Worm (Caenorhabditis elegans) whole organism, L1 larva: Measurements from ENCODE around the gene C05D12.1.

ENCODE experiments used
- Y116A8C.19 ChIP-seq: sonication (generic microtip); optimal IDR thresholded peaks from 2 replicates; lab custom pipeline; 2016; ENCODE audit warnings: missing compliant biosample characterization, missing genetic modification characterization, borderline replicate concordance
- ces-1 ChIP-seq: fragments of 150-350 bp; optimal IDR thresholded peaks from 2 replicates; lab custom pipeline; 2014; ENCODE audit warnings: missing biosample characterization, missing genetic modification reagents, missing genetic modification characterization
- efl-3 ChIP-seq: fragments of 200-800 bp; sonication (Bioruptor generic); optimal IDR thresholded peaks from 2 replicates; lab custom pipeline; 2018; ENCODE audit warnings: mild to moderate bottlenecking, missing genetic modification characterization, missing compliant biosample characterization
- ets-5 ChIP-seq: fragments of 200-800 bp; sonication (Bioruptor generic); IDR thresholded peaks from 2 replicates; pipeline ENCODE4 v1.3.6; 2022; ENCODE audit warnings: missing genetic modification characterization, missing compliant biosample characterization
- fos-1 ChIP-seq: fragments of 150-350 bp; optimal IDR thresholded peaks from 2 replicates; lab custom pipeline; 2014; ENCODE audit warnings: missing biosample characterization, missing genetic modification characterization
- jun-1 ChIP-seq: fragments of 150-350 bp; optimal IDR thresholded peaks from 2 replicates; lab custom pipeline; 2014; ENCODE audit warnings: missing biosample characterization, missing genetic modification reagents, missing genetic modification characterization
- lin-39 ChIP-seq: fragments of 150-350 bp; optimal IDR thresholded peaks from 2 replicates; lab custom pipeline; 2014; ENCODE audit warnings: missing biosample characterization, missing genetic modification reagents, missing genetic modification characterization
- lsy-2 ChIP-seq, 2 experiments: fragments of 150-350 bp; optimal IDR thresholded peaks; 2 replicates each; lab custom pipeline; 2014; ENCODE audit warnings: missing biosample characterization in 2 of 2, missing genetic modification characterization in 2 of 2
- vab-15 ChIP-seq: sonication (generic microtip); optimal IDR thresholded peaks from 2 replicates; lab custom pipeline; 2017; ENCODE audit warnings: missing genotype, mild to moderate bottlenecking, missing genetic modification characterization, missing compliant biosample characterization
- ztf-4 ChIP-seq: fragments of 150-350 bp; optimal IDR thresholded peaks from 2 replicates; lab custom pipeline; 2014; ENCODE audit warnings: missing biosample characterization, missing genetic modification characterization

ce11 chrII:11428599-11428998 is 13.0 kb upstream of the C05D12.1 start:
- TF ChIP-seq fos-1 (tag; lab: Kevin White, UChicago) (no peak), ets-5 (no peak), lsy-2 (tag; optimal IDR thresholded peaks at IDR 0.05; lab: Kevin White, UChicago) (no peak), jun-1 (tag; lab: Kevin White, UChicago) (no peak), vab-15 (tag; lab: Kevin White, UChicago) (no peak), ces-1 (GFP tag; lab: Kevin White, UChicago) (no peak), lin-39 (tag; lab: Kevin White, UChicago) (no peak), ztf-4 (no peak), Y116A8C.19 (tag; lab: Kevin White, UChicago) (no peak), efl-3 (GFP tag; lab: Kevin White, UChicago) (no peak)
